Worm (Caenorhabditis elegans) whole organism, young adult: ENCODE measurements around the gene T19H12.3.

Experiments
- B0019.2 ChIP-seq: fragments of 200-800 bp; sonication (Bioruptor generic); conservative IDR thresholded peaks from 2 replicates; pipeline ENCODE4 v1.3.6; 2022; ENCODE audit warnings: missing genetic modification reagents, missing genetic modification characterization, missing compliant biosample characterization
- C06A6.2 ChIP-seq: fragments of 200-800 bp; sonication (Bioruptor generic); conservative IDR thresholded peaks from 2 replicates; pipeline ENCODE4 v1.3.6; 2022; ENCODE audit warnings: missing genetic modification characterization, missing compliant biosample characterization
- D2030.7 ChIP-seq: fragments of 200-800 bp; sonication (Bioruptor generic); IDR thresholded peaks from 2 replicates; pipeline ENCODE4 v1.3.6; 2022; ENCODE audit warnings: missing genetic modification reagents, missing genetic modification characterization, missing compliant biosample characterization
- F22D6.2 ChIP-seq: sonication (generic microtip); optimal IDR thresholded peaks from 2 replicates; lab custom pipeline; 2016; ENCODE audit warnings: mild to moderate bottlenecking, missing genetic modification characterization, missing compliant biosample characterization
- F33H1.4 ChIP-seq: fragments of 200-800 bp; sonication (Bioruptor generic); IDR thresholded peaks from 2 replicates; pipeline ENCODE4 v1.3.6; 2022; ENCODE audit warnings: missing genetic modification reagents, missing genetic modification characterization, missing compliant biosample characterization
- F39B2.1 ChIP-seq: fragments of 200-800 bp; sonication (Bioruptor generic); IDR thresholded peaks from 2 replicates; pipeline ENCODE4 v1.3.6; 2022; ENCODE audit warnings: missing genetic modification reagents, missing genetic modification characterization, missing compliant biosample characterization
- F49E8.2 ChIP-seq: sonication (generic microtip); optimal IDR thresholded peaks from 3 replicates; lab custom pipeline; 2017; ENCODE audit warnings: missing genetic modification characterization, mild to moderate bottlenecking, missing compliant biosample characterization, antibody characterized with exemption, moderate library complexity; ENCODE audit not compliant: insufficient read depth
- Y53F4B.3 ChIP-seq: fragments of 200-800 bp; sonication (Bioruptor generic); IDR thresholded peaks from 2 replicates; pipeline ENCODE4 v1.3.6; 2022; ENCODE audit warnings: missing genetic modification reagents, missing genetic modification characterization, missing compliant biosample characterization
- Y53G8AR.9 ChIP-seq: fragments of 200-800 bp; sonication (Bioruptor generic); conservative IDR thresholded peaks from 2 replicates; pipeline ENCODE4 v1.3.6; 2022; ENCODE audit warnings: missing genetic modification reagents, missing genetic modification characterization, missing compliant biosample characterization
- Y67H2A.10 ChIP-seq: fragments of 200-800 bp; sonication (Bioruptor generic); conservative IDR thresholded peaks from 2 replicates; pipeline ENCODE4 v1.3.6; 2022; ENCODE audit warnings: missing genetic modification reagents, missing genetic modification characterization, missing compliant biosample characterization
- Y79H2A.3 ChIP-seq: fragments of 200-800 bp; sonication (Bioruptor generic); conservative IDR thresholded peaks from 2 replicates; pipeline ENCODE4 v1.3.6; 2022; ENCODE audit warnings: missing genetic modification reagents, missing genetic modification characterization, missing compliant biosample characterization
- Y95B8A.8 ChIP-seq: fragments of 200-800 bp; sonication (Bioruptor generic); IDR thresholded peaks from 2 replicates; pipeline ENCODE4 v1.3.6; 2022; ENCODE audit warnings: missing genetic modification reagents, missing genetic modification characterization, missing compliant biosample characterization
- aptf-3 ChIP-seq: fragments of 200-800 bp; sonication (Bioruptor generic); IDR thresholded peaks from 2 replicates; pipeline ENCODE4 v1.3.6; 2022; ENCODE audit warnings: missing genetic modification characterization, missing compliant biosample characterization
- attf-5 ChIP-seq: fragments of 200-800 bp; sonication (Bioruptor generic); optimal IDR thresholded peaks from 2 replicates; lab custom pipeline; 2018; ENCODE audit warnings: mild to moderate bottlenecking, missing genetic modification characterization, missing compliant biosample characterization
- bed-2 ChIP-seq: fragments of 200-800 bp; sonication (Bioruptor generic); IDR thresholded peaks from 2 replicates; pipeline ENCODE4 v1.3.6; 2022; ENCODE audit warnings: missing genetic modification reagents, missing genetic modification characterization, missing compliant biosample characterization
- ccch-3 ChIP-seq: fragments of 200-800 bp; sonication (Bioruptor generic); optimal IDR thresholded peaks from 2 replicates; lab custom pipeline; 2018; ENCODE audit warnings: mild to moderate bottlenecking, missing genetic modification characterization, missing compliant biosample characterization
- dpl-1 ChIP-seq: fragments of 150-350 bp; optimal IDR thresholded peaks from 2 replicates; lab custom pipeline; 2014; ENCODE audit warnings: missing biosample characterization, missing genetic modification reagents, missing genetic modification characterization
- efl-1 ChIP-seq: fragments of 150-350 bp; optimal IDR thresholded peaks from 2 replicates; lab custom pipeline; 2014; ENCODE audit warnings: missing biosample characterization, missing genetic modification reagents, missing genetic modification characterization
- ekl-4 ChIP-seq: fragments of 200-800 bp; sonication (Bioruptor generic); IDR thresholded peaks from 2 replicates; pipeline ENCODE4 v1.3.6; 2022; ENCODE audit warnings: missing genetic modification reagents, missing genetic modification characterization, missing compliant biosample characterization
- ets-4 ChIP-seq: fragments of 200-800 bp; sonication (Bioruptor generic); optimal IDR thresholded peaks from 2 replicates; lab custom pipeline; 2018; ENCODE audit warnings: mild to moderate bottlenecking, missing genetic modification characterization, missing compliant biosample characterization
- gei-17 ChIP-seq: fragments of 200-800 bp; sonication (Bioruptor generic); optimal IDR thresholded peaks from 2 replicates; lab custom pipeline; 2018; ENCODE audit warnings: mild to moderate bottlenecking, missing genetic modification characterization, missing compliant biosample characterization
- hmg-1.2 ChIP-seq: fragments of 200-800 bp; sonication (Bioruptor generic); IDR thresholded peaks from 2 replicates; pipeline ENCODE4 v1.3.6; 2022; ENCODE audit warnings: missing genetic modification reagents, missing genetic modification characterization, missing compliant biosample characterization
- hrde-1 ChIP-seq: sonication (generic microtip); optimal IDR thresholded peaks from 2 replicates; lab custom pipeline; 2016; ENCODE audit warnings: missing genetic modification characterization, mild to moderate bottlenecking, missing compliant biosample characterization, moderate library complexity, missing genotype, missing genetic modification reagents, borderline replicate concordance
- lin-26 ChIP-seq: fragments of 200-800 bp; sonication (Bioruptor generic); IDR thresholded peaks from 2 replicates; pipeline ENCODE4 v1.3.6; 2022; ENCODE audit warnings: missing genetic modification reagents, missing genetic modification characterization, missing compliant biosample characterization
- lin-35 ChIP-seq, 3 experiments: fragments of 150-350 bp in 2 of 3; sonication (generic microtip) in 1 of 3; optimal IDR thresholded peaks; 2 replicates each; lab custom pipeline; 2014 to 2018; ENCODE audit warnings: missing biosample characterization in 3 of 3, missing genetic modification characterization in 3 of 3, missing genetic modification reagents in 3 of 3
- lin-54 ChIP-seq: fragments of 200-800 bp; sonication (Bioruptor generic); optimal IDR thresholded peaks from 2 replicates; lab custom pipeline; 2018; ENCODE audit warnings: mild to moderate bottlenecking, missing genetic modification characterization, missing compliant biosample characterization
- lir-1 ChIP-seq: fragments of 200-800 bp; sonication (Bioruptor generic); conservative IDR thresholded peaks from 2 replicates; pipeline ENCODE4 v1.3.6; 2022; ENCODE audit warnings: missing genetic modification reagents, missing genetic modification characterization, missing compliant biosample characterization
- lsl-1 ChIP-seq: fragments of 200-800 bp; sonication (Bioruptor generic); optimal IDR thresholded peaks from 2 replicates; lab custom pipeline; 2018; ENCODE audit warnings: mild to moderate bottlenecking, missing genetic modification characterization, moderate library complexity, missing compliant biosample characterization
- madf-3 ChIP-seq: fragments of 200-800 bp; sonication (Bioruptor generic); IDR thresholded peaks from 2 replicates; pipeline ENCODE4 v1.3.6; 2022; ENCODE audit warnings: missing genetic modification reagents, missing genetic modification characterization, missing compliant biosample characterization
- madf-6 ChIP-seq: fragments of 200-800 bp; sonication (Bioruptor generic); IDR thresholded peaks from 2 replicates; pipeline ENCODE4 v1.3.6; 2022; ENCODE audit warnings: missing genetic modification reagents, missing genetic modification characterization, missing compliant biosample characterization
- madf-8 ChIP-seq: fragments of 200-800 bp; sonication (Bioruptor generic); conservative IDR thresholded peaks from 2 replicates; pipeline ENCODE4 v1.3.6; 2022; ENCODE audit warnings: missing genetic modification reagents, missing genetic modification characterization, missing compliant biosample characterization
- mcd-1 ChIP-seq: fragments of 200-800 bp; sonication (Bioruptor generic); IDR thresholded peaks from 2 replicates; pipeline ENCODE4 v1.3.6; 2022; ENCODE audit warnings: missing genetic modification reagents, missing genetic modification characterization, missing compliant biosample characterization
- nfyb-1 ChIP-seq: fragments of 200-800 bp; sonication (Bioruptor generic); IDR thresholded peaks from 2 replicates; pipeline ENCODE4 v1.3.6; 2022; ENCODE audit warnings: missing genetic modification reagents, missing genetic modification characterization, missing compliant biosample characterization
- pbrm-1 ChIP-seq: fragments of 200-800 bp; sonication (Bioruptor generic); IDR thresholded peaks from 2 replicates; pipeline ENCODE4 v1.3.6; 2022; ENCODE audit warnings: missing genetic modification reagents, missing genetic modification characterization, missing compliant biosample characterization
- pha-4 ChIP-seq: fragments of 150-350 bp; sonication (generic microtip); optimal IDR thresholded peaks from 2 replicates; lab custom pipeline; 2014; ENCODE audit warnings: missing biosample characterization, missing genetic modification reagents, missing genetic modification characterization
- rpc-1 ChIP-seq, 2 experiments: fragments of 150-350 bp in 1 of 2; sonication (generic microtip) in 1 of 2; optimal IDR thresholded peaks; 2 replicates each; lab custom pipeline; 2014 to 2018; ENCODE audit warnings: missing biosample characterization in 1 of 2, missing genetic modification characterization in 1 of 2, missing genetic modification reagents in 1 of 2, missing genotype in 1 of 2
- snpc-1.1 ChIP-seq: sonication (generic microtip); optimal IDR thresholded peaks from 2 replicates; lab custom pipeline; 2017; ENCODE audit warnings: missing genetic modification characterization, mild to moderate bottlenecking, missing compliant biosample characterization, antibody characterized with exemption, moderate library complexity, missing genotype, missing genetic modification reagents; ENCODE audit not compliant: insufficient read depth
- snpc-1.3 ChIP-seq: sonication (generic microtip); optimal IDR thresholded peaks from 2 replicates; lab custom pipeline; 2017; ENCODE audit warnings: missing genetic modification characterization, mild to moderate bottlenecking, missing compliant biosample characterization, antibody characterized with exemption, moderate library complexity, missing genotype, missing genetic modification reagents; ENCODE audit not compliant: insufficient read depth
- snpc-3.4 ChIP-seq: sonication (generic microtip); optimal IDR thresholded peaks from 2 replicates; lab custom pipeline; 2017; ENCODE audit warnings: missing genetic modification characterization, mild to moderate bottlenecking, missing compliant biosample characterization, antibody characterized with exemption, moderate library complexity, missing genotype, missing genetic modification reagents
- tlf-1 ChIP-seq: fragments of 200-800 bp; sonication (Bioruptor generic); optimal IDR thresholded peaks from 2 replicates; lab custom pipeline; 2018; ENCODE audit warnings: mild to moderate bottlenecking, missing genetic modification characterization, missing compliant biosample characterization
- unc-62 ChIP-seq: fragments of 150-350 bp; optimal IDR thresholded peaks from 2 replicates; lab custom pipeline; 2014; ENCODE audit warnings: missing biosample characterization, missing genetic modification reagents, missing genetic modification characterization
- xnd-1 ChIP-seq: sonication (generic microtip); optimal IDR thresholded peaks from 2 replicates; lab custom pipeline; 2016; ENCODE audit warnings: missing genotype, missing genetic modification reagents, missing genetic modification characterization, missing compliant biosample characterization
- ztf-25 ChIP-seq: fragments of 200-800 bp; sonication (Bioruptor generic); IDR thresholded peaks from 2 replicates; pipeline ENCODE4 v1.3.6; 2022; ENCODE audit warnings: missing genetic modification reagents, missing genetic modification characterization, missing compliant biosample characterization
- ztf-28 ChIP-seq: fragments of 200-800 bp; sonication (Bioruptor generic); IDR thresholded peaks from 2 replicates; pipeline ENCODE4 v1.3.6; 2022; ENCODE audit warnings: missing genetic modification reagents, missing genetic modification characterization, missing compliant biosample characterization
- ztf-3 ChIP-seq: fragments of 200-800 bp; sonication (Bioruptor generic); optimal IDR thresholded peaks from 2 replicates; lab custom pipeline; 2018; ENCODE audit warnings: mild to moderate bottlenecking, missing genetic modification characterization, missing compliant biosample characterization

Gene T19H12.3

ce11 chrV:4889976-4890479, 4.6 kb downstream of the T19H12.3 start, which contains the start of gene T19H12.2 (continued):
- 0 out of 2 replicates have a peak, but pooled peaks have one; percentile 69 for TF ChIP-seq ztf-25 (GFP tag; lab: Robert Waterston, UW)
- peak; percentile 94 for TF ChIP-seq dpl-1 (GFP tag; lab: Kevin White, UChicago)
- peak; percentile 59; the same call in 1 of the 2 replicates for TF ChIP-seq nfyb-1 (GFP tag; lab: Robert Waterston, UW)
- peak; percentile 74 for TF ChIP-seq hmg-1.2 (GFP tag; lab: Robert Waterston, UW)
- peak; percentile 98 for TF ChIP-seq D2030.7
- peak; percentile 92 for TF ChIP-seq tlf-1
- TF ChIP-seq unc-62 (GFP tag; lab: Kevin White, UChicago) = no peak
- peak; percentile 86; the same call in 1 of the 2 replicates for TF ChIP-seq Y79H2A.3
- no peak for TF ChIP-seq F22D6.2 (tag; lab: Kevin White, UChicago)
- no peak for TF ChIP-seq pha-4
- TF ChIP-seq ztf-3 (GFP tag; lab: Kevin White, UChicago) = no peak
- peak; percentile 92 for TF ChIP-seq madf-3
- peak; percentile 100 for TF ChIP-seq madf-8
- TF ChIP-seq mcd-1 (GFP tag; lab: Robert Waterston, UW) = peak; percentile 97
- TF ChIP-seq lin-26 (GFP tag; lab: Robert Waterston, UW) = peak; percentile 21; the same call in 1 of the 2 replicates
- TF ChIP-seq F49E8.2 = peak; percentile 91
- TF ChIP-seq ets-4 (GFP tag; lab: Kevin White, UChicago) = no peak
- TF ChIP-seq ekl-4 (GFP tag; lab: Robert Waterston, UW) = peak; percentile 90
- TF ChIP-seq Y67H2A.10 = peak; percentile 50; the same call in 1 of the 2 replicates
- peak; percentile 93 for TF ChIP-seq snpc-3.4 (tag; lab: Kevin White, UChicago)
- peak; percentile 71; the same call in 1 of the 2 replicates for TF ChIP-seq lir-1 (GFP tag; lab: Robert Waterston, UW)
- peak; percentile 78 for TF ChIP-seq Y53G8AR.9 (GFP tag; lab: Robert Waterston, UW)
- no peak for TF ChIP-seq aptf-3 (GFP tag; lab: Robert Waterston, UW)
- no peak for TF ChIP-seq attf-5 (GFP tag; lab: Kevin White, UChicago)
- TF ChIP-seq gei-17 (GFP tag; lab: Kevin White, UChicago) = no peak
- TF ChIP-seq madf-6 (GFP tag; lab: Robert Waterston, UW) = peak; percentile 100
- peak; percentile 99 for TF ChIP-seq xnd-1 (tag; lab: Kevin White, UChicago)
- peak; percentile 88 for TF ChIP-seq lin-54 (GFP tag; lab: Kevin White, UChicago)
- peak; percentile 92 for TF ChIP-seq F33H1.4 (GFP tag; lab: Robert Waterston, UW)
- TF ChIP-seq lsl-1 (GFP tag; lab: Kevin White, UChicago) = peak; percentile 99
- peak; percentile 74 for TF ChIP-seq snpc-1.1 (tag; lab: Kevin White, UChicago)
- TF ChIP-seq efl-1 (GFP tag; lab: Kevin White, UChicago) = peak; percentile 99
- no peak for TF ChIP-seq Y53F4B.3 (GFP tag; lab: Robert Waterston, UW)
- peak; percentile 93 for TF ChIP-seq Y95B8A.8 (GFP tag; lab: Robert Waterston, UW)
- 0 out of 2 replicates have a peak, but pooled peaks have one; percentile 11 for TF ChIP-seq bed-2 (GFP tag; lab: Robert Waterston, UW)
- TF ChIP-seq pbrm-1 (GFP tag; lab: Robert Waterston, UW) = peak; percentile 80
- TF ChIP-seq ccch-3 (GFP tag; lab: Kevin White, UChicago) = no peak
- peak; percentile 86 for TF ChIP-seq snpc-1.3 (tag; lab: Kevin White, UChicago)
- 0 out of 2 replicates have a peak, but pooled peaks have one; percentile 54 for TF ChIP-seq F39B2.1 (GFP tag; lab: Robert Waterston, UW)
- TF ChIP-seq B0019.2 (GFP tag; lab: Robert Waterston, UW) = peak; percentile 93
- no peak for TF ChIP-seq rpc-1 (optimal IDR thresholded peaks at IDR 0.05; lab: Kevin White, UChicago)
- peak; percentile 1 for TF ChIP-seq rpc-1 (tag; optimal IDR thresholded peaks at IDR 0.05; lab: Kevin White, UChicago)
- TF ChIP-seq hrde-1 (tag; lab: Kevin White, UChicago) = peak; percentile 41
- TF ChIP-seq C06A6.2 = no peak
- peak in 2 of 3 experiments; percentile 58 to 93 for TF ChIP-seq lin-35 (GFP tag; optimal IDR thresholded peaks at IDR 0.05; lab: Kevin White, UChicago)
- peak; percentile 94 for TF ChIP-seq ztf-28 (GFP tag; lab: Robert Waterston, UW)
